Worm (Caenorhabditis elegans) whole organism, early embryonic: ENCODE results near the gene akt-1.

Experiments used
- B0310.2 ChIP-seq: sonication (generic microtip); optimal IDR thresholded peaks from 2 replicates; lab custom pipeline; 2016; ENCODE audit warnings: mild to moderate bottlenecking, missing genetic modification characterization, missing compliant biosample characterization
- F13C5.2 ChIP-seq: sonication (generic microtip); optimal IDR thresholded peaks from 2 replicates; lab custom pipeline; 2017; ENCODE audit warnings: mild to moderate bottlenecking, missing genetic modification characterization, inconsistent platforms, missing compliant biosample characterization
- aly-1 ChIP-seq: sonication (generic microtip); optimal IDR thresholded peaks from 2 replicates; lab custom pipeline; 2016; ENCODE audit warnings: missing genetic modification characterization, missing compliant biosample characterization
- ama-1 ChIP-seq: fragments of 150-350 bp; optimal IDR thresholded peaks from 2 replicates; lab custom pipeline; 2014
- ceh-13 ChIP-seq: fragments of 200-800 bp; sonication (Bioruptor generic); optimal IDR thresholded peaks from 2 replicates; lab custom pipeline; 2018; ENCODE audit warnings: mild to moderate bottlenecking, missing genetic modification characterization, missing compliant biosample characterization
- ceh-36 ChIP-seq: sonication (generic microtip); optimal IDR thresholded peaks from 2 replicates; lab custom pipeline; 2016; ENCODE audit warnings: missing genetic modification characterization, inconsistent platforms, missing compliant biosample characterization
- ets-7 ChIP-seq: sonication (generic microtip); optimal IDR thresholded peaks from 2 replicates; lab custom pipeline; 2016; ENCODE audit warnings: missing genotype, missing genetic modification characterization, missing compliant biosample characterization
- flt-1 ChIP-seq: fragments of 200-800 bp; sonication (Bioruptor generic); IDR thresholded peaks from 2 replicates; pipeline ENCODE4 v1.3.6; 2022; ENCODE audit warnings: missing genetic modification characterization, missing compliant biosample characterization
- hmbx-1 ChIP-seq: sonication (generic microtip); optimal IDR thresholded peaks from 2 replicates; lab custom pipeline; 2016; ENCODE audit warnings: mild to moderate bottlenecking, missing genetic modification characterization, missing compliant biosample characterization
- hmg-4 ChIP-seq: fragments of 200-800 bp; sonication (Bioruptor generic); optimal IDR thresholded peaks from 2 replicates; lab custom pipeline; 2018; ENCODE audit warnings: mild to moderate bottlenecking, missing genetic modification characterization, missing compliant biosample characterization
- hnd-1 ChIP-seq: sonication (generic microtip); optimal IDR thresholded peaks from 2 replicates; lab custom pipeline; 2016; ENCODE audit warnings: missing genetic modification characterization, missing compliant biosample characterization
- pes-1 ChIP-seq: fragments of 200-800 bp; sonication (Bioruptor generic); IDR thresholded peaks from 2 replicates; pipeline ENCODE4 v1.3.6; 2022; ENCODE audit warnings: missing genetic modification reagents, missing genetic modification characterization, missing compliant biosample characterization
- scrt-1 ChIP-seq: fragments of 200-800 bp; sonication (Bioruptor generic); IDR thresholded peaks from 2 replicates; pipeline ENCODE4 v1.3.6; 2022; ENCODE audit warnings: missing genetic modification characterization, missing compliant biosample characterization
- sea-1 ChIP-seq: fragments of 200-800 bp; sonication (Bioruptor generic); conservative IDR thresholded peaks from 2 replicates; pipeline ENCODE4 v1.3.6; 2022; ENCODE audit warnings: missing genetic modification characterization, missing compliant biosample characterization
- tbx-11 ChIP-seq: fragments of 200-800 bp; sonication (Bioruptor generic); IDR thresholded peaks from 2 replicates; pipeline ENCODE4 v1.3.6; 2022; ENCODE audit warnings: missing genetic modification characterization, missing compliant biosample characterization
- tbx-37 ChIP-seq: fragments of 200-800 bp; sonication (Bioruptor generic); conservative IDR thresholded peaks from 2 replicates; pipeline ENCODE4 v1.3.6; 2022; ENCODE audit warnings: missing genetic modification reagents, missing genetic modification characterization, missing compliant biosample characterization
- tra-4 ChIP-seq: sonication (generic microtip); optimal IDR thresholded peaks from 2 replicates; lab custom pipeline; 2017; ENCODE audit warnings: missing genetic modification characterization, missing compliant biosample characterization

Gene akt-1

DNA sequence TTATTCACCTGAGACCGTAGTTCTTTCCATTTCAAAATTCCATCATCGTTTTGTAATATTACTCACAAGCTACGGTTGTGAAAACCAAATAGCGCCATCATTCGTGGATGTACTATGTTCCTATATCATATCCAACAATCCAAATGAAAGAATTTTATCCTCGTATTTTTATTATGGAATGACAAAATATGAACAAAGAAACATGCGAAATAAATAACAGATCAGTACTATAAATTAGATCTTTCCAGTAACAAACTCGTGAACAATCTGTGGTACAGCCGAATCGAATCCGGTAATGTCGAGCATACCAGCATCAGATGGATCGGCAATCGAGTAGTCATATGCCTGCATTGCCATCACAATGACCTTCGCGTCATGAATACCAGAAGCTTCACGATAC lies 4.0 kb downstream of the akt-1 start:
- no peak for TF ChIP-seq hnd-1
- TF ChIP-seq flt-1 = no peak
- no peak for TF ChIP-seq ceh-36 (tag; lab: Kevin White, UChicago)
- TF ChIP-seq ama-1 (lab: Kevin White, UChicago) = no peak

DNA sequence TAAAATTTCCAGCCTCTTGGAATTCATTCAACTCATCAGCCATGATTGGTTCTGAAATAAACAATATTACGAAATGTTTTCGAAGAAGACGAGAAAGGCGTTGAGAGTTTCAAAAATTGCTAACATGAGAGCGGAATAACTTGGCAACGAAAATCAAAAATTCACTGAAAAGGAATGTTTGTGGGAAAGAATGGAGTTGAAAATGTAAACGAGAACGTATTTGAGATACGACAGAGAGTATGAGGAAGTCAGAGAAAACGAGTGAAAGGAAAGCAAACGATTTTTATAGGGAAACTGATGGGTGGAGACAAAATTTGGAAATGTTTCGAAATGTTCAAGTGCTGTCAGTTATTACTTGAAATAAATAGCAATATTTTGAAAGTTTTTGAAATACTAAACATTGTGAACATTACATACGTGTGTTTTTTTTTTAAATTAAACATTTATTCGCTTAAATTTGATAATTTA lies 6.3 kb downstream of the akt-1 start, which contains the start of gene rop-1:
rop-1 (minus strand) TSS at position 51 of the 468 bp plus-strand sequence.
- no peak for TF ChIP-seq tra-4
- TF ChIP-seq hnd-1 = no peak
- TF ChIP-seq hmbx-1 (tag; lab: Kevin White, UChicago) = no peak
- no peak for TF ChIP-seq ets-7
- TF ChIP-seq pes-1 (GFP tag; lab: Robert Waterston, UW) = no peak
- no peak for TF ChIP-seq aly-1 (tag; lab: Kevin White, UChicago)

ce11 chrV:10256050-10256449 lies 7.3 kb downstream of the akt-1 start, which contains the start of gene nhr-232:
Gene nhr-232 (plus strand): TSS chrV:10256170.
- TF ChIP-seq ceh-36 (tag; lab: Kevin White, UChicago) (no peak), sea-1 (GFP tag; lab: Robert Waterston, UW) (no peak), scrt-1 (GFP tag; lab: Robert Waterston, UW) (no peak), pes-1 (GFP tag; lab: Robert Waterston, UW) (no peak), flt-1 (no peak), tbx-37 (no peak), hmbx-1 (tag; lab: Kevin White, UChicago) (no peak), tbx-11 (no peak), hnd-1 (no peak), B0310.2 (no peak), tra-4 (no peak), ceh-13 (GFP tag; lab: Kevin White, UChicago) (no peak), hmg-4 (no peak), aly-1 (tag; lab: Kevin White, UChicago) (no peak), F13C5.2 (tag; lab: Kevin White, UChicago) (no peak)

ce11 chrV:10260460-10260859 lies 11.8 kb downstream of the akt-1 start, which contains the start of gene sri-18:
Gene sri-18 (minus strand): TSS chrV:10260560.
- TF ChIP-seq F13C5.2 (tag; lab: Kevin White, UChicago) (no peak), sea-1 (GFP tag; lab: Robert Waterston, UW) (no peak), tbx-11 (no peak), hnd-1 (no peak), ceh-36 (tag; lab: Kevin White, UChicago) (no peak), pes-1 (GFP tag; lab: Robert Waterston, UW) (no peak), flt-1 (no peak)

- TF ChIP-seq hnd-1 (no peak), ama-1 (lab: Kevin White, UChicago) (no peak), ets-7 (no peak), pes-1 (GFP tag; lab: Robert Waterston, UW) (no peak), ceh-13 (GFP tag; lab: Kevin White, UChicago) (no peak), flt-1 (no peak), hmbx-1 (tag; lab: Kevin White, UChicago) (no peak), B0310.2 (no peak), tra-4 (no peak), scrt-1 (GFP tag; lab: Robert Waterston, UW) (no peak), ceh-36 (tag; lab: Kevin White, UChicago) (no peak), F13C5.2 (tag; lab: Kevin White, UChicago) (no peak)
These were observed 16.3 kb downstream of the akt-1 start for ce11 chrV:10265019-10265418.

DNA sequence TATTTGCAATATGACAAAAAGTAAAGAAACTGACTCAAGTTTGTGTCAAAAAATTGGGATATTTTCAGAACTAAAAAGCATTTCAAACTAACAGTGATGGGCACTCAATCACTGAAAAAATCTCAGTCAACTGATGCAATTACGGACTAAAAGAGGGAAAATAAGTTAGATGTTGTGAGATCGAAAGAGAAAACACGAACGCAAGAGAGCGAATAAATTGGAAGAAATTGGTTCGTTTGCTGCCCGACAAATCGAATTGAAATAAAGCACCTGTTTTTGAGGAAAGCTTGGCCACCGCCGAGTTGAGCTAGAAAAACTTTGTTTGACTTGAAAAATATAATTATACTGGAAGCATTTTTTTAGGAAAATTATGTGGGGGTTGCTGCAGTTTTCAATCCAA lies 17.3 kb downstream of the akt-1 start:
- no peak for TF ChIP-seq hmbx-1 (tag; lab: Kevin White, UChicago)
- TF ChIP-seq ceh-36 (tag; lab: Kevin White, UChicago) = no peak
- TF ChIP-seq scrt-1 (GFP tag; lab: Robert Waterston, UW) = no peak

DNA sequence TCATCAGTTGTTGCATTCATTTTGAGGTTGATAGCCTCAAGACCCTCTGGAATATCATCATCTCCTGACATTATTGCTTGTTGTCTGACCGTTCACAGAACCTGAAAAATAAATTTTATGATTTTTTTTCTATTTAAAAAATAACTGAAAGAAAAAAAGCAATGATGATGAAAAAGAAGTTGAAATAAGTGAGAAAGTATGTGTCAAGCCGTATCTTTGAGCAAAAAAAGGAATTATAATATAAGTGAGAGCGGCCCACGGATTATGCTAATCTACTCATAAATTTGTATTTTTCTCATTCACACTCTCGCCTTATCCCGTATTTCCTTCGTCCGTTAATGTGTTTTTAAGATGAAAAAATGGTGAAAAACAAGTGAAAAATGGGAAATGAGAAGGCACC lies 21.5 kb downstream of the akt-1 start, which contains the start of gene ric-4:
ric-4 (minus strand) TSS at position 101 of the 400 bp plus-strand sequence.
- no peak for TF ChIP-seq pes-1 (GFP tag; lab: Robert Waterston, UW)
- TF ChIP-seq tra-4 = no peak
- TF ChIP-seq hnd-1 = no peak
- no peak for TF ChIP-seq B0310.2
- no peak for TF ChIP-seq aly-1 (tag; lab: Kevin White, UChicago)
- TF ChIP-seq tbx-37 = no peak
- TF ChIP-seq F13C5.2 (tag; lab: Kevin White, UChicago) = no peak
- TF ChIP-seq ets-7 = no peak
- TF ChIP-seq scrt-1 (GFP tag; lab: Robert Waterston, UW) = no peak
- no peak for TF ChIP-seq ceh-36 (tag; lab: Kevin White, UChicago)
- no peak for TF ChIP-seq hmbx-1 (tag; lab: Kevin White, UChicago)
- TF ChIP-seq ceh-13 (GFP tag; lab: Kevin White, UChicago) = no peak
- TF ChIP-seq tbx-11 = no peak
- no peak for TF ChIP-seq hmg-4
- TF ChIP-seq flt-1 = no peak

- TF ChIP-seq aly-1 (tag; lab: Kevin White, UChicago) (no peak), ceh-36 (tag; lab: Kevin White, UChicago) (no peak), scrt-1 (GFP tag; lab: Robert Waterston, UW) (no peak), hmg-4 (no peak), tbx-11 (no peak), ceh-13 (GFP tag; lab: Kevin White, UChicago) (no peak), tbx-37 (no peak), B0310.2 (no peak), ets-7 (no peak)
These were observed 25.1 kb downstream of the akt-1 start for ce11 chrV:10273837-10274236.

ce11 chrV:10275619-10276018 lies 26.9 kb downstream of the akt-1 start, which contains the start of gene Y22F5A.11:
Gene Y22F5A.11 (minus strand): TSS chrV:10275646.
- TF ChIP-seq B0310.2 (no peak), flt-1 (no peak), hnd-1 (no peak), sea-1 (GFP tag; lab: Robert Waterston, UW) (no peak), tbx-37 (no peak), hmbx-1 (tag; lab: Kevin White, UChicago) (no peak), ama-1 (lab: Kevin White, UChicago) (no peak), tra-4 (no peak), tbx-11 (no peak), hmg-4 (no peak), pes-1 (GFP tag; lab: Robert Waterston, UW) (no peak), ceh-13 (GFP tag; lab: Kevin White, UChicago) (no peak), aly-1 (tag; lab: Kevin White, UChicago) (no peak), ets-7 (no peak), scrt-1 (GFP tag; lab: Robert Waterston, UW) (no peak), ceh-36 (tag; lab: Kevin White, UChicago) (no peak), F13C5.2 (tag; lab: Kevin White, UChicago) (no peak)
